Worm (Caenorhabditis elegans) whole organism, late embryonic: Measurements from ENCODE around the gene C30H6.12.

Source experiments
- F13H6.1 ChIP-seq: sonication (generic microtip); optimal IDR thresholded peaks from 2 replicates; lab custom pipeline; 2016; ENCODE audit warnings: missing genetic modification characterization, missing compliant biosample characterization
- K09A11.1 ChIP-seq: sonication (generic microtip); optimal IDR thresholded peaks from 2 replicates; lab custom pipeline; 2017; ENCODE audit warnings: antibody characterized with exemption, mild to moderate bottlenecking, missing genetic modification characterization, missing compliant biosample characterization; ENCODE audit not compliant: insufficient read depth
- Y22D7AL.16 ChIP-seq: sonication (generic microtip); optimal IDR thresholded peaks from 2 replicates; lab custom pipeline; 2016; ENCODE audit warnings: missing genetic modification characterization, missing compliant biosample characterization
- ama-1 ChIP-seq: fragments of 150-350 bp; optimal IDR thresholded peaks from 2 replicates; lab custom pipeline; 2014
- ceh-2 ChIP-seq: sonication (generic microtip); optimal IDR thresholded peaks from 2 replicates; lab custom pipeline; 2016; ENCODE audit warnings: missing genotype, missing genetic modification characterization, missing compliant biosample characterization
- ceh-22 ChIP-seq: sonication (generic microtip); optimal IDR thresholded peaks from 2 replicates; lab custom pipeline; 2017; ENCODE audit warnings: missing biosample characterization, missing genetic modification characterization
- ceh-31 ChIP-seq: sonication (generic microtip); optimal IDR thresholded peaks from 2 replicates; lab custom pipeline; 2016; ENCODE audit warnings: missing genetic modification characterization, missing compliant biosample characterization
- ceh-34 ChIP-seq: sonication (generic microtip); optimal IDR thresholded peaks from 2 replicates; lab custom pipeline; 2016; ENCODE audit warnings: mild to moderate bottlenecking, missing genetic modification characterization, missing compliant biosample characterization
- ceh-45 ChIP-seq: fragments of 200-800 bp; sonication (Bioruptor generic); IDR thresholded peaks from 2 replicates; pipeline ENCODE4 v1.3.6; 2022; ENCODE audit warnings: missing genetic modification reagents, missing genetic modification characterization, missing compliant biosample characterization
- ceh-48 ChIP-seq: sonication (generic microtip); optimal IDR thresholded peaks from 2 replicates; lab custom pipeline; 2016; ENCODE audit warnings: missing genetic modification characterization, inconsistent platforms, missing compliant biosample characterization
- ceh-6 ChIP-seq: fragments of 200-800 bp; sonication (Bioruptor generic); optimal IDR thresholded peaks from 2 replicates; lab custom pipeline; 2018; ENCODE audit warnings: mild to moderate bottlenecking, missing genetic modification characterization, missing compliant biosample characterization
- ceh-9 ChIP-seq: sonication (generic microtip); optimal IDR thresholded peaks from 2 replicates; lab custom pipeline; 2016; ENCODE audit warnings: mild to moderate bottlenecking, missing genetic modification characterization, inconsistent platforms, missing compliant biosample characterization
- dmd-4 ChIP-seq: sonication (generic microtip); optimal IDR thresholded peaks from 2 replicates; lab custom pipeline; 2016; ENCODE audit warnings: borderline replicate concordance, missing genetic modification characterization, missing compliant biosample characterization
- fkh-6 ChIP-seq: sonication (generic microtip); optimal IDR thresholded peaks from 2 replicates; lab custom pipeline; 2016; ENCODE audit warnings: missing genetic modification characterization, missing compliant biosample characterization
- hlh-15 ChIP-seq: sonication (generic microtip); optimal IDR thresholded peaks from 2 replicates; lab custom pipeline; 2016; ENCODE audit warnings: missing genetic modification characterization, missing compliant biosample characterization
- hlh-6 ChIP-seq: sonication (generic microtip); optimal IDR thresholded peaks from 2 replicates; lab custom pipeline; 2016; ENCODE audit warnings: missing genotype, missing genetic modification characterization, missing compliant biosample characterization
- hlh-8 ChIP-seq: sonication (generic microtip); optimal IDR thresholded peaks from 2 replicates; lab custom pipeline; 2016; ENCODE audit warnings: missing genotype, missing genetic modification characterization, missing compliant biosample characterization
- lin-11 ChIP-seq: fragments of 200-800 bp; sonication (Bioruptor generic); optimal IDR thresholded peaks from 2 replicates; lab custom pipeline; 2018; ENCODE audit warnings: mild to moderate bottlenecking, missing genetic modification characterization, missing compliant biosample characterization
- nfya-1 ChIP-seq: sonication (generic microtip); optimal IDR thresholded peaks from 2 replicates; lab custom pipeline; 2017; ENCODE audit warnings: missing genetic modification characterization, mild to moderate bottlenecking, missing compliant biosample characterization, antibody characterized with exemption, moderate library complexity
- npax-4 ChIP-seq: sonication (generic microtip); optimal IDR thresholded peaks from 2 replicates; lab custom pipeline; 2016; ENCODE audit warnings: missing genetic modification characterization, missing compliant biosample characterization
- odd-2 ChIP-seq: sonication (generic microtip); optimal IDR thresholded peaks from 2 replicates; lab custom pipeline; 2017; ENCODE audit warnings: antibody characterized with exemption, mild to moderate bottlenecking, missing genetic modification characterization, missing compliant biosample characterization
- pag-3 ChIP-seq: sonication (generic microtip); optimal IDR thresholded peaks from 2 replicates; lab custom pipeline; 2016; ENCODE audit warnings: missing compliant biosample characterization, missing genetic modification characterization, borderline replicate concordance
- pax-1 ChIP-seq: fragments of 150-350 bp; optimal IDR thresholded peaks from 2 replicates; lab custom pipeline; 2014; ENCODE audit warnings: missing biosample characterization, missing genetic modification characterization
- pqm-1 ChIP-seq: sonication (generic microtip); optimal IDR thresholded peaks from 2 replicates; lab custom pipeline; 2016; ENCODE audit warnings: missing genetic modification characterization, missing compliant biosample characterization
- ref-2 ChIP-seq: sonication (generic microtip); optimal IDR thresholded peaks from 2 replicates; lab custom pipeline; 2016; ENCODE audit warnings: missing genetic modification characterization, missing compliant biosample characterization
- rnt-1 ChIP-seq: sonication (generic microtip); optimal IDR thresholded peaks from 2 replicates; lab custom pipeline; 2016; ENCODE audit warnings: missing genetic modification characterization, missing compliant biosample characterization
- syd-9 ChIP-seq: sonication (generic microtip); optimal IDR thresholded peaks from 2 replicates; lab custom pipeline; 2016; ENCODE audit warnings: mild to moderate bottlenecking, missing genetic modification characterization, moderate library complexity, missing compliant biosample characterization
- tbx-2 ChIP-seq: sonication (generic microtip); optimal IDR thresholded peaks from 2 replicates; lab custom pipeline; 2016; ENCODE audit warnings: missing genetic modification characterization, missing compliant biosample characterization
- tbx-7 ChIP-seq: sonication (generic microtip); optimal IDR thresholded peaks from 2 replicates; lab custom pipeline; 2016; ENCODE audit warnings: missing genotype, missing genetic modification characterization, missing compliant biosample characterization
- unc-3 ChIP-seq, 2 experiments: fragments of 200-800 bp in 1 of 2; sonication (Bioruptor generic) in 1 of 2; sonication (generic microtip) in 1 of 2; conservative IDR thresholded peaks in 1 of 2; optimal IDR thresholded peaks in 1 of 2; 2 replicates each; pipeline versions ENCODE4 v1.3.6 to Lab custom; 2016 to 2022; ENCODE audit warnings: missing compliant biosample characterization in 2 of 2, missing genetic modification characterization in 2 of 2, missing genetic modification reagents in 1 of 2
- unc-42 ChIP-seq: sonication (generic microtip); optimal IDR thresholded peaks from 2 replicates; lab custom pipeline; 2016; ENCODE audit warnings: missing genotype, missing genetic modification characterization, missing compliant biosample characterization
- zip-5 ChIP-seq: sonication (generic microtip); optimal IDR thresholded peaks from 2 replicates; lab custom pipeline; 2016; ENCODE audit warnings: missing genetic modification characterization, missing compliant biosample characterization
- ztf-16 ChIP-seq: sonication (generic microtip); optimal IDR thresholded peaks from 2 replicates; lab custom pipeline; 2017; ENCODE audit warnings: missing genetic modification characterization, missing compliant biosample characterization

The C30H6.12 gene

DNA sequence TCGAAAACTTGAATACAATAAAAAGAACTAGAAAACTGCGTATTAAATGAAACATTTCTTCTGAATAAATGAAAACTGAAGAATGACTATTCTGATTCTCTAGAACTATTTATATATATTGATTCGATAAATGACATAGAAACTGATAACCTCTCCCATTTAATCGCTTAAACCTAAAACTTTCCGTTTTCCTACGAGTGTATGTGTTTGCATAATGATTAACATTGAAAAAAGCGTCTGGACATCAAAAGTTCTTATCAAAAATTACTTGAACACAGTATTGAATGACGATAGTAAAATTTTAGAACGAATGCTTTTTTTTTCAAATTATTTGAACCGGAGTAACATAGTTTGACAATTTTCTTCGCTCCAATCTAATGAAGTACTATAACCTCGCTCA, 41.0 kb upstream of the C30H6.12 start, which contains the start of gene C49C3.9:
TSS of gene C49C3.9 (minus strand) at position 136 of the 400 bp plus-strand sequence.
- TF ChIP-seq Y22D7AL.16 (tag; lab: Kevin White, UChicago): no peak
- no peak for TF ChIP-seq dmd-4 (tag; lab: Kevin White, UChicago)
- TF ChIP-seq ceh-6 (GFP tag; lab: Kevin White, UChicago): no peak
- no peak for TF ChIP-seq ceh-45 (GFP tag; lab: Robert Waterston, UW)
- no peak for TF ChIP-seq ama-1 (lab: Kevin White, UChicago)

DNA sequence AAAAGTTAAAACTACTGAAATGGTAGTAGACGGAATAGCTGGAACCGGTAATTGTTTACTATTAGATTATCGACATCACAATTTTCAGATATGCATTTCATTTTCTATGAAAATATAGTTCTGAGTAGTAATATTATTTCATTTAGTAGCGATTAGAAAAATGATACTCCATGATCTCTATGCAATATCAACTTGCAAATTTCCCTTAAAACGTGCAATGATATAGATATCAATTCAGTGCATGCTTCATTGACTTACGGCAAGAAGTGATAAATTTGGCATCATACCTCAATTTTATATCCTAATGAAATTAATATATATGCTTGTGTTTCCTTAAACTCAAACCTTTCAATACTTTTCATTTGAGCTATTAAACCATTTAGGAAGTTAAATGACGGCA, 40.5 kb upstream of the C30H6.12 start, which contains the start of gene C49C3.21:
TSS of gene C49C3.21 (plus strand) at position 301 of the 400 bp plus-strand sequence.
- no peak for TF ChIP-seq unc-3 (GFP tag; conservative IDR thresholded peaks at IDR 0.05; lab: Robert Waterston, UW)
- TF ChIP-seq unc-3 (tag; optimal IDR thresholded peaks at IDR 0.05; lab: Kevin White, UChicago): no peak
- no peak for TF ChIP-seq hlh-6 (tag; lab: Kevin White, UChicago)
- no peak for TF ChIP-seq tbx-2 (tag; lab: Kevin White, UChicago)
- no peak for TF ChIP-seq F13H6.1 (tag; lab: Kevin White, UChicago)
- TF ChIP-seq pax-1: no peak
- TF ChIP-seq ceh-9 (tag; lab: Kevin White, UChicago): no peak
- no peak for TF ChIP-seq lin-11 (tag; lab: Kevin White, UChicago)

DNA sequence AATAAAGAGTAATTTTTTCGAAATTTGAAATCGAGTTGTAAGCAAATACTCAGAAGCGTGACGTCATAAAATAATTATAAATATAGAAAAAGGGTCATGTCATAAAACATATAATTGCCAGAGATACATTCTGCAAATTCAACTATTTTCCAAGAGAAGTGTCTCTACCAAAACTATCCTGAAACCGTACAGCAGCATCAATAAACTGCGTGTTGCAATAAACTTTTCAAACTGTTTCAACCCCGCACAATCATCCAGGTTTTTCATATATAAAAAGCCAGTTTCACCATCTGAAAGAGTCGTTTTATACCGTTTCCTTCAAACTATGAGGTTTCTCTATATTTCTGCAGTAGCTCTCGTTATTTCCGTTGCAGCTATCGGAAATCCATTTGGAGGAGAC, 39.7 kb upstream of the C30H6.12 start, which contains the start of gene C49C3.11:
TSS of gene C49C3.11 (plus strand) at position 301 of the 400 bp plus-strand sequence.
- TF ChIP-seq ceh-22 (tag; lab: Kevin White, UChicago): no peak
- TF ChIP-seq, all 69 proteins: peak for 0

DNA sequence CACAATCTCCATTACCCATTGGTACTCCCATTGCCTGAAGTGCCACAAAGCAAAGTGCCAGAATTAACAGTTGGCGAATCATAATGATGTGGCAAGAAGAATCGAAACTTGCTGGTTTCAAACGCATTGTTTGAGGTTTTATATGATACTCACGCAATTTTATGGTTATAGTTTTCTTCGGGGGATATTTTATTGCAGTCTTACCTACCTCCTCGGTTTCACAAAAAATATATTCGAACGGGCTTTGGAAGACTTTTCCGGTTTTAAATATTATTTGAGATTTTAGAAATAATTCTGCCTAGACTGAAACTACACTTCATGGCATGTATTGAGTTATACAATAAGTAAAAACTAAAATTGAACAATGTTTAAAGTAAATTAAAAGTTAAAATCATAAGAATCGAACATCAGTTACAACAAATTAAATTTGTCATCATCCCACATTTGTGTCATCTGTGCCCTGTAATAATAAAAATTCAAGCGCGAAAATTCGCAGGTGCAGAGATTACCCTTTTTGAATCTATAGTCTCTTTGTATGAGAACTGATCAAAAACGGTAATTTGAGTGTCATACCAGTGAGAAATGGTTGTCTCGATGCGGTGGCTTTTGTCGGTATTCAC, 36.4 kb upstream of the C30H6.12 start, which contains the start of the genes clec-197 and clec-198:
TSS of gene clec-197 (minus strand) at position 101 of the 620 bp plus-strand sequence.
TSS of gene clec-198 (plus strand) at position 570 of the 620 bp plus-strand sequence.
- TF ChIP-seq hlh-8 (tag; lab: Kevin White, UChicago): no peak
- no peak for TF ChIP-seq hlh-15 (tag; lab: Kevin White, UChicago)
- TF ChIP-seq rnt-1 (tag; lab: Kevin White, UChicago): no peak
- TF ChIP-seq npax-4: no peak
- TF ChIP-seq fkh-6 (tag; lab: Kevin White, UChicago): no peak
- TF ChIP-seq pqm-1 (tag; lab: Kevin White, UChicago): no peak

DNA sequence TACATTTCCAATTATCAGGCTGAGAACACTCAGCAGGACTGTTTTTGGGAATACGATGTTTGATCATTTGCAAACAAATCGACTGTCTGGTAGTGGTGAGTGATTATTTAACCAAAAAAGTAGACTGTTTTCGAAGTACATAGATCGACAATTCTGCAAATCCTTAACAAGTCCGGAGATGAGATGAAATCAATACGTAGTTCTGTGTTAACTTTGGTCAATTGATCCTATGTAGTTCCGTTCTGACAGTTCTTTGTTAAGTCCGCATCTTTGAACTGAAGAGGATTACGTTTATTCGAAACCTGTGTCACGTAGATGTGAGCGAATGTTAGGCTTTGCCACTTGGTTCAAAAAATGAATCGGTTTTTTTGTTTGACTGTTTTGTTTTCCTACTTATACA, 31.6 kb upstream of the C30H6.12 start, which contains the start of gene clec-199:
TSS of gene clec-199 (plus strand) at position 301 of the 400 bp plus-strand sequence.
- TF ChIP-seq ztf-16 (tag; lab: Kevin White, UChicago) (no peak), unc-42 (no peak), K09A11.1 (tag; lab: Kevin White, UChicago) (no peak), zip-5 (tag; lab: Kevin White, UChicago) (no peak), ceh-48 (tag; lab: Kevin White, UChicago) (no peak), nfya-1 (no peak), odd-2 (no peak), hlh-15 (tag; lab: Kevin White, UChicago) (no peak), ceh-6 (GFP tag; lab: Kevin White, UChicago) (no peak), rnt-1 (tag; lab: Kevin White, UChicago) (no peak), syd-9 (tag; lab: Kevin White, UChicago) (no peak), pax-1 (no peak), pag-3 (no peak), ref-2 (tag; lab: Kevin White, UChicago) (no peak), ceh-31 (no peak), ceh-34 (tag; lab: Kevin White, UChicago) (no peak), lin-11 (tag; lab: Kevin White, UChicago) (no peak), ceh-2 (tag; lab: Kevin White, UChicago) (no peak), tbx-7 (tag; lab: Kevin White, UChicago) (no peak)
